Worm (Caenorhabditis elegans) whole organism, L4 larva: ENCODE results near the gene F31F7.1.

ENCODE experiments used
- F10B5.3 ChIP-seq: sonication (generic microtip); optimal IDR thresholded peaks from 2 replicates; lab custom pipeline; 2016; ENCODE audit warnings: mild to moderate bottlenecking, missing genetic modification characterization, missing compliant biosample characterization
- R02D3.7 ChIP-seq: fragments of 150-350 bp; sonication (generic microtip); optimal IDR thresholded peaks from 3 replicates; lab custom pipeline; 2014; ENCODE audit warnings: missing biosample characterization, missing genetic modification characterization
- Y5F2A.4 ChIP-seq: fragments of 200-800 bp; sonication (Bioruptor generic); optimal IDR thresholded peaks from 2 replicates; lab custom pipeline; 2018; ENCODE audit warnings: mild to moderate bottlenecking, missing genetic modification characterization, missing compliant biosample characterization
- Y75B8A.6 ChIP-seq: fragments of 200-800 bp; sonication (Bioruptor generic); IDR thresholded peaks from 2 replicates; pipeline ENCODE4 v1.3.6; 2022; ENCODE audit warnings: missing genetic modification reagents, missing genetic modification characterization, missing compliant biosample characterization
- ZK546.5 ChIP-seq, 2 experiments: sonication (generic microtip); optimal IDR thresholded peaks; 2 replicates each; lab custom pipeline; 2017; ENCODE audit warnings: missing biosample characterization in 2 of 2, missing genetic modification characterization in 2 of 2
- aha-1 ChIP-seq: fragments of 150-350 bp; peaks from one replicate; lab custom pipeline; 2014; ENCODE audit warnings: missing biosample characterization, missing genetic modification characterization
- aly-2 ChIP-seq: sonication (generic microtip); optimal IDR thresholded peaks from 2 replicates; lab custom pipeline; 2018; ENCODE audit warnings: missing biosample characterization, missing genetic modification characterization
- ama-1 ChIP-seq: fragments of 150-350 bp; optimal IDR thresholded peaks from 2 replicates; lab custom pipeline; 2014; ENCODE audit warnings: inconsistent platforms, mixed read lengths
- arid-1 ChIP-seq: fragments of 200-800 bp; sonication (Bioruptor generic); conservative IDR thresholded peaks from 2 replicates; pipeline ENCODE4 v1.3.6; 2022; ENCODE audit warnings: missing genetic modification reagents, missing genetic modification characterization, missing compliant biosample characterization
- ceh-44 ChIP-seq: fragments of 200-800 bp; sonication (Bioruptor generic); IDR thresholded peaks from 2 replicates; pipeline ENCODE4 v1.3.6; 2022; ENCODE audit warnings: missing genetic modification reagents, missing genetic modification characterization, missing compliant biosample characterization
- ctbp-1 ChIP-seq: fragments of 200-800 bp; sonication (Bioruptor generic); IDR thresholded peaks from 2 replicates; pipeline ENCODE4 v1.3.6; 2022; ENCODE audit warnings: missing genetic modification reagents, missing genetic modification characterization, missing compliant biosample characterization
- daf-16 ChIP-seq, 3 experiments: sonication (generic microtip); optimal IDR thresholded peaks; 2 replicates each; lab custom pipeline; 2016 to 2017; ENCODE audit warnings: missing genetic modification characterization in 3 of 3, missing genetic modification reagents in 3 of 3, mild to moderate bottlenecking in 2 of 3, missing compliant biosample characterization in 2 of 3, missing biosample characterization in 1 of 3, moderate library complexity in 1 of 3
- daf-19 ChIP-seq: fragments of 200-800 bp; sonication (Bioruptor generic); conservative IDR thresholded peaks from 2 replicates; pipeline ENCODE4 v1.3.6; 2022; ENCODE audit warnings: missing genetic modification characterization, missing compliant biosample characterization
- daf-8 ChIP-seq: fragments of 200-800 bp; sonication (Bioruptor generic); IDR thresholded peaks from 2 replicates; pipeline ENCODE4 v1.3.6; 2022; ENCODE audit warnings: missing genetic modification characterization, missing compliant biosample characterization
- dmd-6 ChIP-seq: fragments of 200-800 bp; sonication (Bioruptor generic); IDR thresholded peaks from 2 replicates; pipeline ENCODE4 v1.3.6; 2022; ENCODE audit warnings: missing genetic modification reagents, missing genetic modification characterization, missing compliant biosample characterization
- dmd-9 ChIP-seq: fragments of 200-800 bp; sonication (Bioruptor generic); IDR thresholded peaks from 2 replicates; pipeline ENCODE4 v1.3.6; 2022; ENCODE audit warnings: missing genetic modification reagents, missing genetic modification characterization, missing compliant biosample characterization
- dve-1 ChIP-seq: sonication (generic microtip); optimal IDR thresholded peaks from 2 replicates; lab custom pipeline; 2017; ENCODE audit warnings: antibody characterized with exemption, mild to moderate bottlenecking, missing genetic modification characterization, missing compliant biosample characterization; ENCODE audit not compliant: insufficient read depth
- hif-1 ChIP-seq, 2 experiments: sonication (generic microtip); optimal IDR thresholded peaks; 2 replicates each; lab custom pipeline; 2016 to 2017; ENCODE audit warnings: missing compliant biosample characterization in 2 of 2, missing genetic modification characterization in 2 of 2, missing genetic modification reagents in 2 of 2, missing genotype in 2 of 2, mild to moderate bottlenecking in 1 of 2
- hlh-11 ChIP-seq: fragments of 200-800 bp; sonication (Bioruptor generic); optimal IDR thresholded peaks from 2 replicates; lab custom pipeline; 2018; ENCODE audit warnings: mild to moderate bottlenecking, missing genetic modification characterization, missing compliant biosample characterization
- hlh-30 ChIP-seq: sonication (generic microtip); optimal IDR thresholded peaks from 2 replicates; lab custom pipeline; 2017; ENCODE audit warnings: antibody characterized with exemption, mild to moderate bottlenecking, missing genetic modification characterization, missing compliant biosample characterization; ENCODE audit not compliant: insufficient read depth
- jun-1 ChIP-seq: fragments of 150-350 bp; optimal IDR thresholded peaks from 2 replicates; lab custom pipeline; 2014; ENCODE audit warnings: missing biosample characterization, missing genetic modification reagents, missing genetic modification characterization
- lim-7 ChIP-seq: fragments of 200-800 bp; sonication (Bioruptor generic); IDR thresholded peaks from 2 replicates; pipeline ENCODE4 v1.3.6; 2022; ENCODE audit warnings: missing genetic modification characterization, missing compliant biosample characterization
- lin-15B ChIP-seq: fragments of 150-350 bp; sonication (generic microtip); optimal IDR thresholded peaks from 3 replicates; lab custom pipeline; 2014; ENCODE audit warnings: missing biosample characterization, missing genetic modification characterization
- lin-29 ChIP-seq: fragments of 200-800 bp; sonication (Bioruptor generic); IDR thresholded peaks from 2 replicates; pipeline ENCODE4 v1.3.6; 2022; ENCODE audit warnings: missing genetic modification reagents, missing genetic modification characterization, missing compliant biosample characterization
- lin-39 ChIP-seq: fragments of 150-350 bp; optimal IDR thresholded peaks from 2 replicates; lab custom pipeline; 2014; ENCODE audit warnings: missing biosample characterization, missing genetic modification reagents, missing genetic modification characterization
- mxl-2 ChIP-seq: fragments of 200-800 bp; sonication (Bioruptor generic); conservative IDR thresholded peaks from 2 replicates; pipeline ENCODE4 v1.3.6; 2022; ENCODE audit warnings: missing genetic modification reagents, missing genetic modification characterization, missing compliant biosample characterization
- mxl-3 ChIP-seq: fragments of 200-800 bp; sonication (Bioruptor generic); optimal IDR thresholded peaks from 2 replicates; lab custom pipeline; 2018; ENCODE audit warnings: mild to moderate bottlenecking, missing genetic modification characterization, missing compliant biosample characterization
- nhr-102 ChIP-seq: sonication (generic microtip); optimal IDR thresholded peaks from 2 replicates; lab custom pipeline; 2016; ENCODE audit warnings: mild to moderate bottlenecking, missing genetic modification characterization, moderate library complexity, missing compliant biosample characterization
- nhr-111 ChIP-seq: fragments of 200-800 bp; sonication (Bioruptor generic); optimal IDR thresholded peaks from 2 replicates; lab custom pipeline; 2018; ENCODE audit warnings: mild to moderate bottlenecking, missing genetic modification characterization, missing compliant biosample characterization
- nhr-6 ChIP-seq: fragments of 150-350 bp; optimal IDR thresholded peaks from 2 replicates; lab custom pipeline; 2014; ENCODE audit warnings: missing biosample characterization, missing genetic modification characterization
- nhr-76 ChIP-seq: fragments of 150-350 bp; optimal IDR thresholded peaks from 2 replicates; lab custom pipeline; 2014; ENCODE audit warnings: missing biosample characterization, missing genetic modification characterization
- nhr-77 ChIP-seq: fragments of 150-350 bp; optimal IDR thresholded peaks from 2 replicates; lab custom pipeline; 2014; ENCODE audit warnings: missing biosample characterization, missing genetic modification characterization
- php-3 ChIP-seq: fragments of 200-800 bp; sonication (Bioruptor generic); IDR thresholded peaks from 2 replicates; pipeline ENCODE4 v1.3.6; 2022; ENCODE audit warnings: missing genetic modification reagents, missing genetic modification characterization, missing compliant biosample characterization
- pqm-1 ChIP-seq: sonication (generic microtip); optimal IDR thresholded peaks from 2 replicates; lab custom pipeline; 2017; ENCODE audit warnings: missing biosample characterization, missing genetic modification characterization
- rbr-2 ChIP-seq: sonication (generic microtip); optimal IDR thresholded peaks from 2 replicates; lab custom pipeline; 2016; ENCODE audit warnings: missing genotype, missing genetic modification characterization, missing compliant biosample characterization
- saeg-2 ChIP-seq: fragments of 200-800 bp; sonication (Bioruptor generic); IDR thresholded peaks from 2 replicates; pipeline ENCODE4 v1.3.6; 2022; ENCODE audit warnings: missing genetic modification reagents, missing genetic modification characterization, missing compliant biosample characterization
- set-16 ChIP-seq: fragments of 200-800 bp; sonication (Bioruptor generic); IDR thresholded peaks from 2 replicates; pipeline ENCODE4 v1.3.6; 2022; ENCODE audit warnings: missing genetic modification reagents, missing genetic modification characterization, missing compliant biosample characterization
- skn-1 ChIP-seq: fragments of 150-350 bp; optimal IDR thresholded peaks from 2 replicates; lab custom pipeline; 2014; ENCODE audit warnings: missing biosample characterization, missing genetic modification characterization
- snpc-1.2 ChIP-seq: fragments of 200-800 bp; sonication (Bioruptor generic); IDR thresholded peaks from 2 replicates; pipeline ENCODE4 v1.3.6; 2022; ENCODE audit warnings: missing genetic modification reagents, missing genetic modification characterization, missing compliant biosample characterization
- tag-97 ChIP-seq: fragments of 200-800 bp; sonication (Bioruptor generic); IDR thresholded peaks from 2 replicates; pipeline ENCODE4 v1.3.6; 2022; ENCODE audit warnings: missing genetic modification characterization, missing compliant biosample characterization
- unc-130 ChIP-seq: sonication (generic microtip); optimal IDR thresholded peaks from 2 replicates; lab custom pipeline; 2016; ENCODE audit warnings: missing genetic modification reagents, missing genetic modification characterization, missing compliant biosample characterization
- unc-62 ChIP-seq, 3 experiments: fragments of 150-350 bp in 1 of 3; sonication (generic microtip); optimal IDR thresholded peaks in 2 of 3; peaks in 1 of 3; 1 replicate in 1 of 3; 2 replicates in 2 of 3; lab custom pipeline; 2014 to 2017; ENCODE audit warnings: missing biosample characterization in 3 of 3, missing genetic modification characterization in 3 of 3, missing genetic modification reagents in 3 of 3, missing genotype in 1 of 3
- zfp-2 ChIP-seq: sonication (generic microtip); optimal IDR thresholded peaks from 2 replicates; lab custom pipeline; 2016; ENCODE audit warnings: mild to moderate bottlenecking, missing genetic modification characterization, missing compliant biosample characterization
- zfp-3 ChIP-seq: fragments of 200-800 bp; sonication (Bioruptor generic); conservative IDR thresholded peaks from 2 replicates; pipeline ENCODE4 v1.3.6; 2022; ENCODE audit warnings: missing genetic modification reagents, missing genetic modification characterization, missing compliant biosample characterization
- zip-11 ChIP-seq: fragments of 200-800 bp; sonication (Bioruptor generic); IDR thresholded peaks from 2 replicates; pipeline ENCODE4 v1.3.6; 2022; ENCODE audit warnings: missing genetic modification characterization, missing compliant biosample characterization

The F31F7.1 gene

DNA sequence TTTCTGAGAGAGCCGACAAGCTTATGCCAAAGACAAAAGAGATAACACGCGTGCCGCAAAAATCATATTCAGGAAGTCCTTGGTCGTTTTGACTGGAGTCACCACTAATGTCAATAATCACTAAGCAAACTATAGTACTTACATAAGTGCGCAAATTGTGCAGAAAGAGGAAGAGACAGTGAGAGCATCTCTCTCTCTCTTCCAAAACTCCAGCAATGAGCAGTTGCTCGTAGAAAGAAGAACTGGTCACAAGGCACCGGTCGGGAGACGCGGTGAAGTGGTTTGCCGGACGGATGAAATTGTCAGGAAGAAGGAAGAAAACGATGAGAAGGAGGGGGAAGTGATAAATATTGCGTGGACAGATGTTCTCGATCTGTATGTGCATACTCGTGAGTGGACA is 6.1 kb upstream of the F31F7.1 start:
- TF ChIP-seq aha-1 (tag; lab: Kevin White, UChicago) (no peak), nhr-111 (GFP tag; lab: Kevin White, UChicago) (no peak), R02D3.7 (tag; lab: Kevin White, UChicago) (no peak), unc-62 (GFP tag; optimal IDR thresholded peaks at IDR 0.05 in 1 of 2; lab: Kevin White, UChicago) (peak in 1 of 2 experiments; percentile 86), unc-62 (tag; optimal IDR thresholded peaks at IDR 0.05; lab: Kevin White, UChicago) (no peak), Y75B8A.6 (no peak), hlh-11 (peak; percentile 30), hif-1 (tag; optimal IDR thresholded peaks at IDR 0.05; lab: Kevin White, UChicago) (no peak), dve-1 (tag; lab: Kevin White, UChicago) (peak; percentile 7), hlh-30 (tag; lab: Kevin White, UChicago) (peak; percentile 48)

DNA sequence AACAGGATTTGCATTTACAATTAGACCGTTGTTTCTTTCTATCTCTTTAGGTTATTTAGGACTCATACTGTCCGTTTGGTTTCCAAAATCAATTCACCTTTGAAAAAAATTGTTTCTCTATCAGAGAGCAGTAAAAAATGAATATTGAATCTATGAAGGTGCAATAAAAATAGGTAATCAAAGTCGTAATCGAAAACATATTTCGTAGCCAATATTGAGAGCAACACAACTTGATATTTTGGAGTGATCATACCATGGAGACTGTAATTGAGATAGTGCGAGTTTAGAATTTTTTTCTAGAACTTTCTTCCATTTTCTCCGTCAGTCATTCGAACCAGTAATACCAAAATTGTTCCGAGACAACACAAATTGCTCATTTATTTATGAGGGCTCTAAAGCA is 5.7 kb upstream of the F31F7.1 start, which contains the start of gene F31F7.2:
Gene F31F7.2 (plus strand): TSS at position 301 of the 400 bp plus-strand sequence.
- TF ChIP-seq aly-2 (tag; lab: Kevin White, UChicago): no peak
- TF ChIP-seq nhr-76 (tag; lab: Kevin White, UChicago): no peak
- no peak for TF ChIP-seq daf-16 (GFP tag; optimal IDR thresholded peaks at IDR 0.05; lab: Kevin White, UChicago)
- TF ChIP-seq daf-16 (tag; optimal IDR thresholded peaks at IDR 0.05; lab: Kevin White, UChicago): peak; percentile 10
- TF ChIP-seq hif-1 (tag; optimal IDR thresholded peaks at IDR 0.05; lab: Kevin White, UChicago): no peak
- peak; percentile 63; the same call in 1 of the 2 replicates for TF ChIP-seq php-3 (GFP tag; lab: Robert Waterston, UW)

DNA sequence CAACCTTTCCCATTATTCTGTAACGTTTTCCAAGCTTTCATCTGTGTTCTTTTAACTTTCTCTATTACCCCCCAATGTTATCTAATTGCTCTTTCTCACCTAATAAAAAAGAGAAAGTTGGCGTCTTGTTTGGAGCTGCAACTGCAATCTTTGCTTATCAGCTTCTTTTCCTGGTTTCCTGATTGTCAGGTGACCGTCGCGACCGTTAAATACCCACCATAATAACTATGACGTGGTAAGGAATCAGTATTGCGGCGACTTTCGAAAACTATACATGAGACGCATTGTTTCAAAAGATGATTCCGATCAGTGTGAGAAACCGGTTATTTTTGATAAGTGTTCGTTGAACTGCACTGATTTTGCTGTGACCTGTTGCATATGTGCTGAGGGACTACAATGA is 1.0 kb upstream of the F31F7.1 start:
- no peak for TF ChIP-seq F10B5.3 (tag; lab: Kevin White, UChicago)
- no peak for TF ChIP-seq skn-1
- no peak for TF ChIP-seq unc-130 (GFP tag; lab: Kevin White, UChicago)
- TF ChIP-seq nhr-102 (tag; lab: Kevin White, UChicago): peak; percentile 6
- TF ChIP-seq mxl-2 (GFP tag; lab: Robert Waterston, UW): no peak
- TF ChIP-seq hlh-30 (tag; lab: Kevin White, UChicago): peak; percentile 70
- no peak for TF ChIP-seq lim-7 (GFP tag; lab: Robert Waterston, UW)
- peak; percentile 93 for TF ChIP-seq pqm-1 (tag; lab: Kevin White, UChicago)
- TF ChIP-seq daf-8 (GFP tag; lab: Robert Waterston, UW): no peak
- no peak for TF ChIP-seq zip-11 (GFP tag; lab: Robert Waterston, UW)
- TF ChIP-seq rbr-2 (tag; lab: Kevin White, UChicago): no peak
- TF ChIP-seq daf-16 (GFP tag; optimal IDR thresholded peaks at IDR 0.05; lab: Kevin White, UChicago): no peak
- peak; percentile 86 for TF ChIP-seq daf-16 (tag; optimal IDR thresholded peaks at IDR 0.05; lab: Kevin White, UChicago)
- no peak for TF ChIP-seq arid-1 (GFP tag; lab: Robert Waterston, UW)
- no peak for TF ChIP-seq ceh-44 (GFP tag; lab: Robert Waterston, UW)
- no peak for TF ChIP-seq snpc-1.2 (GFP tag; lab: Robert Waterston, UW)
- no peak for TF ChIP-seq set-16 (GFP tag; lab: Robert Waterston, UW)
- TF ChIP-seq ctbp-1 (GFP tag; lab: Robert Waterston, UW): no peak
- TF ChIP-seq lin-29: no peak
- TF ChIP-seq mxl-3 (GFP tag; lab: Kevin White, UChicago): no peak
- no peak for TF ChIP-seq zfp-2
- no peak for TF ChIP-seq Y5F2A.4 (GFP tag; lab: Kevin White, UChicago)
- TF ChIP-seq dmd-9 (GFP tag; lab: Robert Waterston, UW): no peak
- 0 out of 2 replicates have a peak, but pooled peaks have one; percentile 32 for TF ChIP-seq zfp-3 (GFP tag; lab: Robert Waterston, UW)
- peak; percentile 81 for TF ChIP-seq nhr-77 (tag; lab: Kevin White, UChicago)
- no peak for TF ChIP-seq hif-1 (tag; optimal IDR thresholded peaks at IDR 0.05; lab: Kevin White, UChicago)
- TF ChIP-seq dve-1 (tag; lab: Kevin White, UChicago): peak; percentile 89
- peak; percentile 12 for TF ChIP-seq jun-1 (tag; lab: Kevin White, UChicago)
- no peak for TF ChIP-seq R02D3.7 (tag; lab: Kevin White, UChicago)
- TF ChIP-seq tag-97 (GFP tag; lab: Robert Waterston, UW): no peak
- peak; percentile 19 for TF ChIP-seq ama-1
- peak; percentile 13 for TF ChIP-seq aha-1 (tag; lab: Kevin White, UChicago)
- no peak for TF ChIP-seq nhr-6 (tag; lab: Kevin White, UChicago)
- TF ChIP-seq ZK546.5 (tag; optimal IDR thresholded peaks at IDR 0.05; lab: Kevin White, UChicago): no peak
- TF ChIP-seq daf-19 (GFP tag; lab: Robert Waterston, UW): no peak
- TF ChIP-seq dmd-6: peak; percentile 93
- peak; percentile 68; the same call in 1 of the 2 replicates for TF ChIP-seq saeg-2 (GFP tag; lab: Robert Waterston, UW)
- no peak for TF ChIP-seq lin-15B (tag; lab: Kevin White, UChicago)
- no peak for TF ChIP-seq lin-39 (tag; lab: Kevin White, UChicago)
